Fruit fly (Drosophila melanogaster) whole organism, embryonic: ENCODE data around the gene CG32564.

Experiments
- Aef1 ChIP-seq: fragments of 200-800 bp; sonication (Bioruptor generic); IDR thresholded peaks from 3 replicates; pipeline ENCODE4 v1.3.6; 2022; ENCODE audit warnings: missing biosample characterization, missing genetic modification characterization
- Asciz ChIP-seq: fragments of 200-800 bp; sonication (Bioruptor generic); optimal IDR thresholded peaks from 2 replicates; lab custom pipeline; 2017; ENCODE audit warnings: missing biosample characterization, mild to moderate bottlenecking, missing genetic modification characterization, missing genetic modification reagents
- Atf-2 ChIP-seq: fragments of 200-800 bp; sonication (Bioruptor generic); optimal IDR thresholded peaks from 2 replicates; lab custom pipeline; 2016; ENCODE audit warnings: missing biosample characterization, missing genetic modification characterization
- Atf6 ChIP-seq: fragments of 200-800 bp; sonication (Bioruptor generic); IDR thresholded peaks from 2 replicates; pipeline ENCODE4 v1.3.6; 2022; ENCODE audit warnings: missing biosample characterization, missing genetic modification characterization
- B-H1 ChIP-seq: fragments of 200-800 bp; sonication (Bioruptor generic); IDR thresholded peaks from 3 replicates; pipeline ENCODE4 v1.3.6; 2022; ENCODE audit warnings: missing biosample characterization, missing genetic modification characterization
- BEAF-32 ChIP-seq: fragments of 200-800 bp; sonication (Bioruptor generic); optimal IDR thresholded peaks from 3 replicates; lab custom pipeline; 2017; ENCODE audit warnings: missing biosample characterization, missing genetic modification characterization, mild to moderate bottlenecking, moderate library complexity, missing genetic modification reagents
- Bteb2 ChIP-seq: fragments of 200-800 bp; sonication (Bioruptor generic); optimal IDR thresholded peaks from 2 replicates; lab custom pipeline; 2016; ENCODE audit warnings: missing biosample characterization, missing genetic modification characterization
- CG10209 ChIP-seq: fragments of 200-800 bp; sonication (Bioruptor generic); optimal IDR thresholded peaks from 3 replicates; lab custom pipeline; 2017; ENCODE audit warnings: missing biosample characterization, mild to moderate bottlenecking, missing genetic modification characterization, missing genetic modification reagents
- CG10274 ChIP-seq: fragments of 200-800 bp; sonication (Bioruptor generic); optimal IDR thresholded peaks from 3 replicates; lab custom pipeline; 2017; ENCODE audit warnings: missing biosample characterization, mild to moderate bottlenecking, missing genetic modification characterization
- CG12299 ChIP-seq: fragments of 200-800 bp; sonication (Bioruptor generic); optimal IDR thresholded peaks from 2 replicates; lab custom pipeline; 2018; ENCODE audit warnings: missing biosample characterization, mild to moderate bottlenecking, missing genetic modification characterization
- CG14667 ChIP-seq: fragments of 200-800 bp; sonication (Bioruptor generic); IDR thresholded peaks from 2 replicates; pipeline ENCODE4 v1.3.6; 2022; ENCODE audit warnings: missing biosample characterization, missing genetic modification characterization
- CG17359 ChIP-seq: fragments of 200-800 bp; sonication (Bioruptor generic); optimal IDR thresholded peaks from 3 replicates; lab custom pipeline; 2018; ENCODE audit warnings: missing biosample characterization, mild to moderate bottlenecking, missing genetic modification characterization, moderate library complexity
- CG17568 ChIP-seq: fragments of 200-800 bp; sonication (Bioruptor generic); optimal IDR thresholded peaks from 2 replicates; lab custom pipeline; 2018; ENCODE audit warnings: missing biosample characterization, mild to moderate bottlenecking, missing genetic modification characterization, moderate library complexity
- CG2120 ChIP-seq: fragments of 200-800 bp; sonication (Bioruptor generic); optimal IDR thresholded peaks from 3 replicates; lab custom pipeline; 2016; ENCODE audit warnings: missing biosample characterization, missing genetic modification characterization
- CG2129 ChIP-seq: fragments of 200-800 bp; sonication (Bioruptor generic); IDR thresholded peaks from 2 replicates; pipeline ENCODE4 v1.3.6; 2022; ENCODE audit warnings: missing biosample characterization, missing genetic modification characterization; ENCODE audit not compliant: partially characterized antibody
- CG2712 ChIP-seq: fragments of 200-800 bp; optimal IDR thresholded peaks from 3 replicates; lab custom pipeline; 2019; ENCODE audit warnings: missing biosample characterization, mild to moderate bottlenecking, missing genetic modification characterization, moderate library complexity
- CG3065 ChIP-seq: fragments of 200-800 bp; sonication (Bioruptor generic); optimal IDR thresholded peaks from 2 replicates; lab custom pipeline; 2016; ENCODE audit warnings: missing biosample characterization, missing genetic modification characterization
- CG6689 ChIP-seq: fragments of 200-800 bp; sonication (Bioruptor generic); IDR thresholded peaks from 2 replicates; pipeline ENCODE4 v1.3.6; 2022; ENCODE audit warnings: missing biosample characterization, missing genetic modification characterization
- CG9215 ChIP-seq: fragments of 200-800 bp; sonication (Bioruptor generic); IDR thresholded peaks from 2 replicates; pipeline ENCODE4 v1.3.6; 2022; ENCODE audit warnings: missing biosample characterization, missing genetic modification characterization
- Dp ChIP-seq: fragments of 200-800 bp; sonication (Bioruptor generic); optimal IDR thresholded peaks from 2 replicates; lab custom pipeline; 2018; ENCODE audit warnings: missing biosample characterization, mild to moderate bottlenecking, missing genetic modification characterization, moderate library complexity
- E2f2 ChIP-seq: fragments of 200-800 bp; sonication (Bioruptor generic); IDR thresholded peaks from 2 replicates; pipeline ENCODE4 v1.3.6; 2022; ENCODE audit warnings: missing biosample characterization, missing genetic modification characterization
- Elba2 ChIP-seq: fragments of 200-800 bp; sonication (Bioruptor generic); optimal IDR thresholded peaks from 3 replicates; lab custom pipeline; 2016; ENCODE audit warnings: missing biosample characterization, missing genetic modification characterization
- Ets97D ChIP-seq: fragments of 200-800 bp; sonication (Bioruptor generic); optimal IDR thresholded peaks from 3 replicates; lab custom pipeline; 2016; ENCODE audit warnings: missing biosample characterization, missing genetic modification characterization
- Hr51 ChIP-seq, 2 experiments: fragments of 200-800 bp; sonication (Bioruptor generic); optimal IDR thresholded peaks; 2 replicates in 1 of 2; 3 replicates in 1 of 2; lab custom pipeline; 2016 to 2018; ENCODE audit warnings: missing biosample characterization in 2 of 2, missing genetic modification characterization in 2 of 2, mild to moderate bottlenecking in 1 of 2, moderate library complexity in 1 of 2
- MTF-1 ChIP-seq: fragments of 200-800 bp; sonication (Bioruptor generic); optimal IDR thresholded peaks from 2 replicates; lab custom pipeline; 2018; ENCODE audit warnings: missing biosample characterization, mild to moderate bottlenecking, missing genetic modification characterization, borderline replicate concordance
- Mes4 ChIP-seq: fragments of 200-800 bp; sonication (Bioruptor generic); optimal IDR thresholded peaks from 2 replicates; lab custom pipeline; 2016; ENCODE audit warnings: missing biosample characterization, missing genetic modification characterization
- NK7.1 ChIP-seq: fragments of 200-800 bp; sonication (Bioruptor generic); optimal IDR thresholded peaks from 3 replicates; lab custom pipeline; 2016; ENCODE audit warnings: missing biosample characterization, missing genetic modification characterization
- Nf-YB ChIP-seq: fragments of 200-800 bp; sonication (Bioruptor generic); optimal IDR thresholded peaks from 3 replicates; lab custom pipeline; 2019; ENCODE audit warnings: missing biosample characterization, mild to moderate bottlenecking, missing genetic modification characterization, moderate library complexity
- Sry-β ChIP-seq: fragments of 200-800 bp; sonication (Bioruptor generic); optimal IDR thresholded peaks from 2 replicates; lab custom pipeline; 2018; ENCODE audit warnings: missing biosample characterization, mild to moderate bottlenecking, missing genetic modification characterization, moderate library complexity
- al ChIP-seq: fragments of 200-800 bp; sonication (Bioruptor generic); IDR thresholded peaks from 2 replicates; pipeline ENCODE4 v1.3.6; 2022; ENCODE audit warnings: missing biosample characterization, missing genetic modification characterization
- btn ChIP-seq: fragments of 200-800 bp; sonication (Bioruptor generic); optimal IDR thresholded peaks from 2 replicates; lab custom pipeline; 2016; ENCODE audit warnings: missing biosample characterization, missing genetic modification characterization
- dysf ChIP-seq: fragments of 200-800 bp; sonication (Bioruptor generic); IDR thresholded peaks from 3 replicates; pipeline ENCODE4 v1.3.6; 2022; ENCODE audit warnings: missing biosample characterization, missing genetic modification characterization
- esg ChIP-seq: fragments of 200-800 bp; sonication (Bioruptor generic); conservative IDR thresholded peaks from 2 replicates; pipeline ENCODE4 v1.3.6; 2022; ENCODE audit warnings: missing biosample characterization, missing genetic modification characterization
- gro ChIP-seq: fragments of 200-800 bp; sonication (Bioruptor generic); optimal IDR thresholded peaks from 2 replicates; lab custom pipeline; 2016; ENCODE audit warnings: missing biosample characterization, missing genetic modification characterization
- gt ChIP-seq: fragments of 200-800 bp; sonication (Bioruptor generic); IDR thresholded peaks from 2 replicates; pipeline ENCODE4 v1.3.6; 2022; ENCODE audit warnings: missing biosample characterization, missing genetic modification characterization
- h ChIP-seq: fragments of >200 bp; optimal IDR thresholded peaks from 2 replicates; lab custom pipeline; 2017
- ind ChIP-seq: fragments of 200-800 bp; sonication (Bioruptor generic); optimal IDR thresholded peaks from 3 replicates; lab custom pipeline; 2016; ENCODE audit warnings: missing biosample characterization, missing genetic modification characterization
- insv ChIP-seq, 2 experiments: fragments of 200-800 bp; sonication (Bioruptor generic); optimal IDR thresholded peaks; 3 replicates each; lab custom pipeline; 2016 to 2018; ENCODE audit warnings: missing biosample characterization in 2 of 2, missing genetic modification characterization in 2 of 2
- lab ChIP-seq: fragments of 200-800 bp; sonication (Bioruptor generic); optimal IDR thresholded peaks from 3 replicates; lab custom pipeline; 2017; ENCODE audit warnings: missing biosample characterization, missing genetic modification characterization, mild to moderate bottlenecking, moderate library complexity, missing genetic modification reagents
- phol ChIP-seq: fragments of 200-800 bp; sonication (Bioruptor generic); optimal IDR thresholded peaks from 3 replicates; lab custom pipeline; 2018; ENCODE audit warnings: missing biosample characterization, mild to moderate bottlenecking, missing genetic modification characterization, moderate library complexity
- prd ChIP-seq, 3 experiments: fragments of >200 bp in 2 of 3; fragments of 200-800 bp in 1 of 3; sonication (Bioruptor generic) in 1 of 3; optimal IDR thresholded peaks in 2 of 3; IDR thresholded peaks in 1 of 3; 2 replicates in 2 of 3; 3 replicates in 1 of 3; pipeline versions ENCODE4 v1.3.6 to Lab custom; 2017 to 2022; ENCODE audit warnings: missing biosample characterization in 1 of 3, missing genetic modification characterization in 1 of 3
- run ChIP-seq: fragments of 200-800 bp; sonication (Bioruptor generic); optimal IDR thresholded peaks from 3 replicates; lab custom pipeline; 2018; ENCODE audit warnings: missing biosample characterization, mild to moderate bottlenecking, missing genetic modification characterization
- sd ChIP-seq: fragments of 200-800 bp; sonication (Bioruptor generic); optimal IDR thresholded peaks from 3 replicates; lab custom pipeline; 2018; ENCODE audit warnings: missing biosample characterization, mild to moderate bottlenecking, missing genetic modification characterization, moderate library complexity
- sens ChIP-seq: fragments of 200-800 bp; sonication (Bioruptor generic); peaks from one replicate; lab custom pipeline; 2016; ENCODE audit warnings: missing biosample characterization, missing genetic modification characterization
- sens-2 ChIP-seq: fragments of 200-800 bp; sonication (Bioruptor generic); IDR thresholded peaks from 2 replicates; pipeline ENCODE4 v1.3.6; 2022; ENCODE audit warnings: missing biosample characterization, missing genetic modification characterization
- sisA ChIP-seq: fragments of 200-800 bp; sonication (Bioruptor generic); IDR thresholded peaks from 2 replicates; pipeline ENCODE4 v1.3.6; 2022; ENCODE audit warnings: missing biosample characterization, missing genetic modification characterization
- ssp ChIP-seq: fragments of 200-800 bp; sonication (Bioruptor generic); IDR thresholded peaks from 2 replicates; pipeline ENCODE4 v1.3.6; 2022; ENCODE audit warnings: missing biosample characterization, missing genetic modification characterization
- tna ChIP-seq: fragments of 200-800 bp; sonication (Bioruptor generic); IDR thresholded peaks from 2 replicates; pipeline ENCODE4 v1.3.6; 2022; ENCODE audit warnings: missing biosample characterization, missing genetic modification characterization; ENCODE audit not compliant: partially characterized antibody
- ttk ChIP-seq: fragments of 200-800 bp; sonication (Bioruptor generic); IDR thresholded peaks from 2 replicates; pipeline ENCODE4 v2.1.2; 2022; ENCODE audit warnings: missing biosample characterization, missing genetic modification characterization
- vfl ChIP-seq: fragments of 200-800 bp; sonication (Bioruptor generic); optimal IDR thresholded peaks from 2 replicates; lab custom pipeline; 2016; ENCODE audit warnings: missing biosample characterization, missing genetic modification characterization
- zf30C ChIP-seq: fragments of 200-800 bp; sonication (Bioruptor generic); optimal IDR thresholded peaks from 3 replicates; lab custom pipeline; 2018; ENCODE audit warnings: missing biosample characterization, mild to moderate bottlenecking, missing genetic modification characterization

CG32564 gene

DNA sequence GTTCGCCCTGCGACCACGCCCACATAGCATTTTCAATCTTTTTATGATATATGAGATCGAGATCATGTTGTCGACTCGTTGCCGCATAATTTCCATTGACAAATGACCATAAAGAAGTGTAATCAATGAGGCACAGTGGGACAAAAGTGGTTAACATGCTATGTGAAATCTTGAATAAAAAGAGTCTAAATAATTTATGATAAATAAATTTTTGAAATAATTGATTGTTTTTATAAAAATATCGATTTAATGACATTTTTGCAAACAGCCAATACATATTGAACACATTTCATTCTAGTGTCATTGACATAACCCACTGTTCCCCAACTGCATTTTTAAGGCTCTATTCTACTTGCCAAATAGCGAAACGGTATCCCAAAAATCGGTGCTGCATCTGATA is 18.7 kb upstream of the CG32564 start (continued):
- TF ChIP-seq ttk (GFP tag; lab: Robert Waterston, UW) (no peak), Mes4 (GFP tag; lab: Kevin White, UChicago) (no peak), ssp (no peak), prd (optimal IDR thresholded peaks at IDR 0.05; lab: Kevin White, UChicago) (no peak), prd (GFP tag; IDR thresholded peaks at IDR 0.05; lab: Robert Waterston, UW) (peak; percentile 39; the same call in 1 of the 3 replicates), gt (no peak), btn (GFP tag; lab: Kevin White, UChicago) (no peak), CG10274 (no peak), tna (no peak), lab (GFP tag; lab: Kevin White, UChicago) (peak; percentile 48), zf30C (GFP tag; lab: Kevin White, UChicago) (no peak), vfl (no peak), Asciz (GFP tag; lab: Kevin White, UChicago) (no peak), Atf6 (no peak), phol (peak; percentile 23), BEAF-32 (GFP tag; lab: Kevin White, UChicago) (no peak), run (tag; lab: Kevin White, UChicago) (no peak), MTF-1 (no peak), CG10209 (peak; percentile 27), sens (peak; percentile 6), Hr51 (GFP tag; optimal IDR thresholded peaks at IDR 0.05; lab: Kevin White, UChicago) (peak in 1 of 2 experiments; percentile 50), sens-2 (GFP tag; lab: Robert Waterston, UW) (no peak), B-H1 (GFP tag; lab: Robert Waterston, UW) (no peak), CG2129 (GFP tag; lab: Robert Waterston, UW) (no peak), Ets97D (no peak), gro (GFP tag; lab: Kevin White, UChicago) (no peak), esg (GFP tag; lab: Robert Waterston, UW) (no peak), CG17568 (GFP tag; lab: Kevin White, UChicago) (no peak), CG6689 (GFP tag; lab: Robert Waterston, UW) (peak; percentile 37; the same call in 1 of the 2 replicates), CG3065 (GFP tag; lab: Kevin White, UChicago) (no peak), sd (tag; lab: Kevin White, UChicago) (no peak), CG9215 (GFP tag; lab: Robert Waterston, UW) (no peak), Elba2 (no peak), al (no peak), dysf (GFP tag; lab: Robert Waterston, UW) (peak; percentile 39; the same call in 1 of the 3 replicates), CG2712 (tag; lab: Kevin White, UChicago) (peak; percentile 38), Atf-2 (GFP tag; lab: Kevin White, UChicago) (no peak), Aef1 (GFP tag; lab: Robert Waterston, UW) (no peak; the same call in 2 of the 3 replicates), Nf-YB (GFP tag; lab: Kevin White, UChicago) (no peak), h (lab: Kevin White, UChicago) (no peak), Sry-β (GFP tag; lab: Kevin White, UChicago) (no peak), sisA (GFP tag; lab: Robert Waterston, UW) (peak; percentile 31; the same call in 1 of the 2 replicates), CG14667 (GFP tag; lab: Robert Waterston, UW) (no peak), insv (GFP tag; optimal IDR thresholded peaks at IDR 0.05; lab: Kevin White, UChicago) (no peak), CG12299 (no peak), Dp (GFP tag; lab: Kevin White, UChicago) (no peak), E2f2 (GFP tag; lab: Robert Waterston, UW) (0 out of 2 replicates have a peak, but pooled peaks have one; percentile 12), NK7.1 (GFP tag; lab: Kevin White, UChicago) (no peak), Bteb2 (no peak), ind (peak; percentile 6), CG2120 (GFP tag; lab: Kevin White, UChicago) (no peak), CG17359 (peak; percentile 7)
